Worm (Caenorhabditis elegans) whole organism, mixed stage, embryonic: ENCODE data around the gene srh-277.

Experiments
- ces-1 ChIP-seq: fragments of 150-350 bp; optimal IDR thresholded peaks from 2 replicates; lab custom pipeline; 2014; ENCODE audit warnings: missing biosample characterization, missing genetic modification reagents, missing genetic modification characterization
- elt-1 ChIP-seq: sonication (generic microtip); optimal IDR thresholded peaks from 2 replicates; lab custom pipeline; 2017; ENCODE audit warnings: missing genetic modification characterization, mild to moderate bottlenecking, missing compliant biosample characterization, antibody characterized with exemption, moderate library complexity, borderline replicate concordance; ENCODE audit not compliant: insufficient read depth
- ztf-11 ChIP-seq: fragments of 150-350 bp; optimal IDR thresholded peaks from 2 replicates; lab custom pipeline; 2014; ENCODE audit warnings: missing biosample characterization, missing genetic modification characterization

DNA sequence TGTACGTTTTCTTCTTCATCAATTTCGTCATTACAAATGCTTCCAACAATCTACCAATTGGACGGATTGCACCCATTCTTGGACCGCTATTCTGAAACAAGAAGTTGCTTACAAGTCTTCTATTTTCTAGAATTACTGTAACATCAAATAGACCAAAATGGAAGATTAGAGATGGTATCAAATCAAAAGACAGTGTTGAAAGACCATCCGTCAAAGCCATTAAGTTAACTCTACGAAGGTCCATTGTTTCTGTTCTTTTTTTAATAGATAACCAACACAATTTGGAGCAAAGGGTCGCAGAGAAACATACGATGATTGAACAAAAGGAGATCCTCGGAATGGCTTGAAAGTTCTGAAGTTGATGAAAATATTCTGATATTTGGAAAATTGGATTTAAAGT, 38.0 kb upstream of the srh-277 start:
- TF ChIP-seq ces-1 (GFP tag; lab: Kevin White, UChicago) (no peak), ztf-11 (no peak), elt-1 (tag; lab: Kevin White, UChicago) (no peak)
